Worm (Caenorhabditis elegans): Measurements from ENCODE around the gene D2045.9.

ce11 chrIII:10488052-10488451 lies 13.0 kb downstream of the D2045.9 start, which contains the start of gene ptr-25:
- TF ChIP-seq klf-2 (GFP tag; conservative IDR thresholded peaks at IDR 0.05): no peak
- no peak for TF ChIP-seq flt-1 (GFP tag; IDR thresholded peaks at IDR 0.05)
- no peak for TF ChIP-seq ztf-23 (GFP tag; IDR thresholded peaks at IDR 0.05)

Measured in whole organism, midembryonic.